Worm (Caenorhabditis elegans): ENCODE data around the gene C01G5.25.

DNA sequence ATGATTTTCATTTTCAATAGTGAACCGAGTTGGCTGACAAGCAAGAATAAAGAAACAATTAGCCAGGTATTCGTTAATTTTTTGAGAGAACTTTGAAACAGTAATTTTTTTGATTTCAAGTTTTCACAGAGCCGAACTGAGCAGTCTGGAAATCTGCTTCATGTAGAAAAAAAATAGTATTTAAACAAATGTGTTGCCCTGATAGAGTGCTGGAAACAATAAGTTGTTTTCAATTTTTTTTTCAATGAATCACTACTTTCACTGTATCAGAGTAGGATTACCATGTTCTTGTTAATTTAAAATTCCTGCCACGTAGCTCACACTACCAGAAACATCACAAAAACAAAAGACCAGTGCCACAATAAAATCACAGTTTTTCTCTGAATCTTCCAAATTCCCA lies 41.1 kb upstream of the C01G5.25 start:
- TF ChIP-seq B0310.2 (tag; optimal IDR thresholded peaks at IDR 0.05) (no peak), ceh-36 (tag; optimal IDR thresholded peaks at IDR 0.05) (no peak)
